Worm (Caenorhabditis elegans) whole organism, L4/young adult: ENCODE results near the gene gldi-7.

Source experiments
- W03F9.2 ChIP-seq: fragments of 150-350 bp; optimal IDR thresholded peaks from 2 replicates; lab custom pipeline; 2014; ENCODE audit warnings: missing biosample characterization, missing genetic modification characterization
- dao-5 ChIP-seq: sonication (generic microtip); optimal IDR thresholded peaks from 2 replicates; lab custom pipeline; 2016; ENCODE audit warnings: missing genotype, missing genetic modification characterization, moderate library complexity, missing compliant biosample characterization
- him-1 ChIP-seq: sonication (generic microtip); optimal IDR thresholded peaks from 2 replicates; lab custom pipeline; 2016; ENCODE audit warnings: missing genotype, missing genetic modification reagents, missing genetic modification characterization, missing compliant biosample characterization

DNA sequence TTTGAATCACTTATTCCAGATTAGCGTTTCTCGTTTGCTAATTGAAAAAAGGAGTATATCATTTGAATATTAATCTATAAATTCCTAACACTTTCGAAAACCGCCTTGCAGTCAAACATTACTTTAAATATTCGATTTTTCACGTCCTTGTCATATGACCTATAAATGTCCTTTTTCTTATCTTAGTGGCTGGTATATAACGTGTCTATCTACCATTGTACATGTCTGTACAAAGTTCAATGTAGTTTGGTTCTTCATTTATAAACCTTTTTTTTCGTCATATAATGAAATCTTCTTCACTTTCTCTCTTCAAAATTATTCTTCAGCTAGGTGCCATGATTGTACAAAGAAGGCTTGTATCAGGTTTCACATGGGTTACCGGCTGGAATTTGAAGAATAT is 45.4 kb downstream of the gldi-7 start, which contains the start of gene gbh-2:
- TF ChIP-seq him-1 (no peak), dao-5 (tag; lab: Kevin White, UChicago) (no peak), W03F9.2 (no peak)
